Worm (Caenorhabditis elegans) whole organism, late embryonic: ENCODE data around the gene hlh-28.
A peak's percentile ranks its signal among the peaks of the same experiment; 100 is the strongest.

Experiments
- ceh-22 ChIP-seq: sonication (generic microtip); optimal IDR thresholded peaks from 2 replicates; lab custom pipeline; 2017; ENCODE audit warnings: missing biosample characterization, missing genetic modification characterization
- elt-2 ChIP-seq: sonication (generic microtip); optimal IDR thresholded peaks from 2 replicates; lab custom pipeline; 2016; ENCODE audit warnings: missing genetic modification reagents, missing genetic modification characterization, missing compliant biosample characterization
- ets-4 ChIP-seq: sonication (generic microtip); optimal IDR thresholded peaks from 2 replicates; lab custom pipeline; 2016; ENCODE audit warnings: missing genetic modification characterization, missing compliant biosample characterization
- pqm-1 ChIP-seq: sonication (generic microtip); optimal IDR thresholded peaks from 2 replicates; lab custom pipeline; 2016; ENCODE audit warnings: missing genetic modification characterization, missing compliant biosample characterization
- tbx-2 ChIP-seq: sonication (generic microtip); optimal IDR thresholded peaks from 2 replicates; lab custom pipeline; 2016; ENCODE audit warnings: missing genetic modification characterization, missing compliant biosample characterization

Gene hlh-28

ce11 chrX:17598712-17599111 lies 47.9 kb downstream of the hlh-28 start:
- peak; percentile 62 for TF ChIP-seq elt-2
- TF ChIP-seq ceh-22 (tag; lab: Kevin White, UChicago), result no peak

- no peak for TF ChIP-seq tbx-2
- peak; percentile 44 for TF ChIP-seq elt-2
Measured at ce11 chrX:17600139-17600538, 49.3 kb downstream of the hlh-28 start, which contains the start of gene lec-9. Gene lec-9 (plus strand): TSS chrX:17600487.

ce11 chrX:17601345-17601744 lies 50.5 kb downstream of the hlh-28 start:
- TF ChIP-seq ets-4 (tag; lab: Kevin White, UChicago) (no peak), elt-2 (peak; percentile 29), pqm-1 (no peak)
